Worm (Caenorhabditis elegans) whole organism, L2 larva: ENCODE measurements around the gene R04B3.1.

Experiments
- R02D3.7 ChIP-seq: fragments of 150-350 bp; optimal IDR thresholded peaks from 2 replicates; lab custom pipeline; 2014; ENCODE audit warnings: missing biosample characterization, missing genetic modification characterization
- ZK546.5 ChIP-seq: sonication (generic microtip); optimal IDR thresholded peaks from 2 replicates; lab custom pipeline; 2017; ENCODE audit warnings: missing biosample characterization, missing genetic modification characterization
- mab-5 ChIP-seq: fragments of 150-350 bp; optimal IDR thresholded peaks from 2 replicates; lab custom pipeline; 2014; ENCODE audit warnings: missing biosample characterization, missing genetic modification characterization
- mdl-1 ChIP-seq, 2 experiments: fragments of 150-350 bp in 1 of 2; sonication (generic microtip) in 1 of 2; optimal IDR thresholded peaks; 2 replicates each; lab custom pipeline; 2017; ENCODE audit warnings: missing biosample characterization in 2 of 2, missing genetic modification characterization in 2 of 2
- nhr-12 ChIP-seq: fragments of 150-350 bp; optimal IDR thresholded peaks from 2 replicates; lab custom pipeline; 2014; ENCODE audit warnings: missing biosample characterization, missing genetic modification characterization

DNA sequence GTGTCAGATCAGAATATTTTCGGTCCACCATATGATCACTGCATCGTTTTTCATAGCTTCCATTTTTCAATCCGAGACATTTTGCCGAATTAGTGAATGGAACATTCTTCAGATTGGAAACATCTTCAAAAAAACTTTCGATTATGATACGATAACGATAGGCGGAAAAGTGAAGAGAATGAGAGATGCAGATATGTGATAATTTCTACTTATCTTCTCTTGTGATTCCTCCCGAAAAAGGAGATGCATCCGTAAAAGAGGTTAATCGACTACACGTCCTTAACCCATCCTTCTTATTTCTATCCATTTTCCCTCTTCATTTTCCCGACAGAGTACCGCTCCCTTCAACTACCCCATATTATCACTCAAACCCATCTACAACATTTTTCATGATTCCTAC lies 11.9 kb upstream of the R04B3.1 start, which contains the start of gene K02E10.4:
- no peak for TF ChIP-seq mdl-1 (tag; optimal IDR thresholded peaks at IDR 0.05; lab: Kevin White, UChicago)
- no peak for TF ChIP-seq nhr-12 (tag; lab: Kevin White, UChicago)
- no peak for TF ChIP-seq mab-5 (tag; lab: Kevin White, UChicago)
- TF ChIP-seq R02D3.7 (tag; lab: Kevin White, UChicago): no peak
- no peak for TF ChIP-seq ZK546.5 (tag; lab: Kevin White, UChicago)
